Worm (Caenorhabditis elegans): ENCODE results near the gene C36E8.4.

ce11 chrIII:3966143-3966542, 46.0 kb upstream of the C36E8.4 start:
- TF ChIP-seq fkh-10 (GFP tag; optimal IDR thresholded peaks at IDR 0.05) (no peak), snpc-4 (tag; optimal IDR thresholded peaks at IDR 0.05) (no peak), zag-1 (tag; optimal IDR thresholded peaks at IDR 0.05) (no peak), tbx-2 (tag; optimal IDR thresholded peaks at IDR 0.05) (no peak), aly-2 (tag; optimal IDR thresholded peaks at IDR 0.05) (no peak), nfya-1 (tag; optimal IDR thresholded peaks at IDR 0.05; ENCODE audit: insufficient read depth) (no peak), elt-2 (tag; optimal IDR thresholded peaks at IDR 0.05) (no peak)
